Fruit fly (Drosophila melanogaster): ENCODE results near the gene btl.
A peak's percentile ranks its signal among the peaks of the same experiment; 100 is the strongest.

Gene btl

dm6 chr3L:14049620-14050253 is 25.8 kb upstream of the btl start, which contains the start of gene Neurl4 (continued):
- TF ChIP-seq Taf1 (GFP tag; IDR thresholded peaks at IDR 0.05), result no peak
- no peak for TF ChIP-seq ato (GFP tag; IDR thresholded peaks at IDR 0.05; ENCODE audit: partially characterized antibody)
- TF ChIP-seq pum (GFP tag; optimal IDR thresholded peaks at IDR 0.05), result peak; percentile 62
- TF ChIP-seq H15 (GFP tag; IDR thresholded peaks at IDR 0.05), result no peak
- TF ChIP-seq CG17568 (GFP tag; optimal IDR thresholded peaks at IDR 0.05), result no peak
- peak; percentile 92 for TF ChIP-seq sens (GFP tag)
- TF ChIP-seq CG6813 (GFP tag; optimal IDR thresholded peaks at IDR 0.05), result peak; percentile 47
- TF ChIP-seq Dip3 (GFP tag; optimal IDR thresholded peaks at IDR 0.05), result no peak
- TF ChIP-seq Dad (GFP tag; optimal IDR thresholded peaks at IDR 0.05), result peak; percentile 27
- TF ChIP-seq chm (GFP tag; IDR thresholded peaks at IDR 0.05), result peak; percentile 81
- peak; percentile 61 for TF ChIP-seq CG30403 (GFP tag; optimal IDR thresholded peaks at IDR 0.05)
- peak; percentile 76 for TF ChIP-seq trem (tag; optimal IDR thresholded peaks at IDR 0.05)
- TF ChIP-seq B-H1 (GFP tag; IDR thresholded peaks at IDR 0.05), result no peak
- TF ChIP-seq esg (GFP tag; conservative IDR thresholded peaks at IDR 0.05), result peak; percentile 61
- no peak for TF ChIP-seq CG10543 (GFP tag; optimal IDR thresholded peaks at IDR 0.05)
- TF ChIP-seq en (GFP tag; optimal IDR thresholded peaks at IDR 0.05), result peak; percentile 2
- peak; percentile 38; the same call in 1 of the 2 replicates for TF ChIP-seq GATAe (GFP tag; conservative IDR thresholded peaks at IDR 0.05)
- peak; percentile 62 for TF ChIP-seq twi (tag; optimal IDR thresholded peaks at IDR 0.05)
- TF ChIP-seq aop (GFP tag; IDR thresholded peaks at IDR 0.05), result no peak
- TF ChIP-seq Hr3 (GFP tag; optimal IDR thresholded peaks at IDR 0.05), result peak; percentile 72
- TF ChIP-seq bsh (GFP tag; optimal IDR thresholded peaks at IDR 0.05), result peak in 1 of 2 experiments; percentile 83
- TF ChIP-seq CG6272 (GFP tag; IDR thresholded peaks at IDR 0.05), result no peak; the same call in 1 of the 2 replicates
- TF ChIP-seq zen2 (GFP tag; IDR thresholded peaks at IDR 0.05; ENCODE audit: partially characterized antibody), result no peak
- no peak for TF ChIP-seq ash1 (GFP tag; optimal IDR thresholded peaks at IDR 0.05)
- TF ChIP-seq CG4854 (GFP tag; optimal IDR thresholded peaks at IDR 0.05), result no peak
- TF ChIP-seq stwl (tag; optimal IDR thresholded peaks at IDR 0.05), result peak; percentile 28
- peak; percentile 83 for TF ChIP-seq H2.0 (GFP tag; IDR thresholded peaks at IDR 0.05)
- TF ChIP-seq CG10274 (GFP tag; optimal IDR thresholded peaks at IDR 0.05), result no peak
- peak; percentile 84 for TF ChIP-seq row (GFP tag; IDR thresholded peaks at IDR 0.05)
- TF ChIP-seq CG11247 (GFP tag; IDR thresholded peaks at IDR 0.05), result peak; percentile 34; the same call in 1 of the 2 replicates
- peak; percentile 34 for TF ChIP-seq Six4 (GFP tag; optimal IDR thresholded peaks at IDR 0.05)
- TF ChIP-seq HHEX (GFP tag; optimal IDR thresholded peaks at IDR 0.05), result peak; percentile 70
- no peak for TF ChIP-seq h (optimal IDR thresholded peaks at IDR 0.05)
- no peak for TF ChIP-seq Sin3A (optimal IDR thresholded peaks at IDR 0.05)
- peak; percentile 70 for TF ChIP-seq gfzf (GFP tag; optimal IDR thresholded peaks at IDR 0.05)
- peak; percentile 70 for TF ChIP-seq az2 (GFP tag; optimal IDR thresholded peaks at IDR 0.05)
- peak; percentile 46; the same call in 1 of the 4 replicates for TF ChIP-seq Gug (GFP tag; IDR thresholded peaks at IDR 0.05)
- TF ChIP-seq CG4820 (GFP tag; optimal IDR thresholded peaks at IDR 0.05), result peak; percentile 21
- TF ChIP-seq CG10959 (GFP tag; IDR thresholded peaks at IDR 0.05), result peak; percentile 14; the same call in 1 of the 2 replicates
- TF ChIP-seq CG2202 (tag; optimal IDR thresholded peaks at IDR 0.05), result peak; percentile 43
- peak; percentile 54; the same call in 1 of the 2 replicates for TF ChIP-seq CG14014 (GFP tag; IDR thresholded peaks at IDR 0.05)
- no peak for TF ChIP-seq CG12236 (GFP tag; optimal IDR thresholded peaks at IDR 0.05)
- TF ChIP-seq Aef1 (GFP tag; IDR thresholded peaks at IDR 0.05), result peak; percentile 60; the same call in 2 of the 3 replicates
- TF ChIP-seq Gsc (GFP tag; IDR thresholded peaks at IDR 0.05), result no peak
- TF ChIP-seq nom (GFP tag; optimal IDR thresholded peaks at IDR 0.05), result no peak
- TF ChIP-seq HmgZ (tag; optimal IDR thresholded peaks at IDR 0.05), result peak; percentile 84
- no peak for TF ChIP-seq Optix (GFP tag; IDR thresholded peaks at IDR 0.05)
- peak; percentile 66 for TF ChIP-seq fu2 (GFP tag; optimal IDR thresholded peaks at IDR 0.05)
- TF ChIP-seq CG9609 (GFP tag; optimal IDR thresholded peaks at IDR 0.05), result peak; percentile 67
- TF ChIP-seq crol (GFP tag; IDR thresholded peaks at IDR 0.05), result no peak
- TF ChIP-seq CG13624 (GFP tag; optimal IDR thresholded peaks at IDR 0.05), result peak; percentile 69
